Worm (Caenorhabditis elegans): Measurements from ENCODE around the gene srv-8.
A peak's percentile ranks its signal among the peaks of the same experiment; 100 is the strongest.

The srv-8 gene

DNA sequence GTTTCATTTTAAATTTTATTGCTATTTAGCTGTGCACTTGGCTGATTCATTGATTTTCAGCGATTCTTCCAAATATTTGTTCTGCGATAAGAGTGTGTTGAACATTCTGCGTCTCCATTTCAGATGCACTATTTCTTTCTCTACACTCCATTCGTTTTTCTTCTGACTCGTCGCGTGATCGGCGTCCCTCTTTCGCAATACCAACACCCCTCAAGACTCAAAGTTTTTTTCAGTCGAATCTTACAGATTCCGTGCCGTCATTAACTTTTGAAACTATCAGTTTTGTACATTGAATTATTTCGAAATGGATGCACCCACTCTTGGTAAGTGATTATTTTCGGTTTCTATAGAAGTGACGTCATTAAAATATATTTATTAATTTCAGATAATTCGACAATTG is 42.4 kb upstream of the srv-8 start, which contains the start of gene frm-10 (continued):
- TF ChIP-seq K11D2.4 (GFP tag; IDR thresholded peaks at IDR 0.05) (peak; percentile 34; the same call in 1 of the 2 replicates), nhr-120 (GFP tag; IDR thresholded peaks at IDR 0.05) (no peak), xnd-1 (tag; optimal IDR thresholded peaks at IDR 0.05) (no peak), sptf-2 (GFP tag; optimal IDR thresholded peaks at IDR 0.05) (no peak), rpc-1 (optimal IDR thresholded peaks at IDR 0.05) (no peak), rpc-1 (tag; optimal IDR thresholded peaks at IDR 0.05) (no peak), hmg-1.2 (GFP tag; IDR thresholded peaks at IDR 0.05) (peak; percentile 93), atf-7 (tag; optimal IDR thresholded peaks at IDR 0.05) (peak; percentile 84), madf-10 (tag; optimal IDR thresholded peaks at IDR 0.05) (peak; percentile 74), ztf-18 (tag; optimal IDR thresholded peaks at IDR 0.05) (peak; percentile 39), ccch-3 (GFP tag; optimal IDR thresholded peaks at IDR 0.05) (no peak), snpc-4 (GFP tag; optimal IDR thresholded peaks at IDR 0.05) (no peak), snpc-4 (tag; optimal IDR thresholded peaks at IDR 0.05) (peak in 2 of 4 experiments; percentile 45 to 59), lin-54 (GFP tag; optimal IDR thresholded peaks at IDR 0.05) (no peak), nhr-80 (tag; optimal IDR thresholded peaks at IDR 0.05) (peak; percentile 94), F10E7.11 (tag; optimal IDR thresholded peaks at IDR 0.05) (no peak), hmg-20 (GFP tag; IDR thresholded peaks at IDR 0.05) (no peak), lir-1 (GFP tag; conservative IDR thresholded peaks at IDR 0.05) (no peak), dox-1 (GFP tag; IDR thresholded peaks at IDR 0.05) (peak; percentile 84; the same call in 1 of the 2 replicates), zim-3 (tag; optimal IDR thresholded peaks at IDR 0.05) (no peak), sdz-38 (tag; optimal IDR thresholded peaks at IDR 0.05) (no peak)

DNA sequence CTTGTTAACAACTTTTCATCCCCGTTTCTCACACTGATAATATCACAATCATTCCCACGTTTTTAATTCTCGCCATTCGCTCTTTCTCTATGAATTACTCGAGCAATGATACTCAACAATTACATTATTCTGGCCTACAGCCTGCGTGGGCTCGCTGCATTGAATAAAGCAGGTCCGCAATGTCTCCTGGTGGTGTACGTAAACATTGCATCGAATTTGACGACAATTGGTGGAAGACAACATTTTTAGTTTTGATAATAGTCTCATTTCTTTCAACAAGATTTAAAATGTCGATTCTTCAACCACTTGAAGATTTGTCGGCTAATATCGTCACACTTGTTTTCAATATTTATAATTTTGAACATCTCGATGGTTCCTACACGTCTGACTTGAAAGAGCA is 38.8 kb upstream of the srv-8 start, which contains the start of gene bath-39:
TSS of gene bath-39 (plus strand) at position 137 of the 400 bp plus-strand sequence.
- TF ChIP-seq ama-1 (optimal IDR thresholded peaks at IDR 0.05): no peak
- no peak for TF ChIP-seq ama-1 (GFP tag; optimal IDR thresholded peaks at IDR 0.05)
- TF ChIP-seq nfya-1 (tag; optimal IDR thresholded peaks at IDR 0.05; ENCODE audit: borderline replicate concordance, insufficient read depth): no peak
- no peak for TF ChIP-seq zim-3 (tag; optimal IDR thresholded peaks at IDR 0.05)
- no peak for TF ChIP-seq cebp-2 (GFP tag; IDR thresholded peaks at IDR 0.05)
- TF ChIP-seq pbrm-1 (GFP tag; IDR thresholded peaks at IDR 0.05): no peak
- no peak for TF ChIP-seq hlh-12 (tag; optimal IDR thresholded peaks at IDR 0.05)
- no peak for TF ChIP-seq tlf-1 (GFP tag; optimal IDR thresholded peaks at IDR 0.05)
- no peak for TF ChIP-seq tbx-9 (tag; optimal IDR thresholded peaks at IDR 0.05; ENCODE audit: borderline replicate concordance)
- TF ChIP-seq ets-4 (GFP tag; optimal IDR thresholded peaks at IDR 0.05): no peak
- no peak for TF ChIP-seq B0261.1 (tag; optimal IDR thresholded peaks at IDR 0.05)
- no peak for TF ChIP-seq madf-8 (GFP tag; conservative IDR thresholded peaks at IDR 0.05)
- no peak for TF ChIP-seq gei-17 (GFP tag; optimal IDR thresholded peaks at IDR 0.05)
- no peak for TF ChIP-seq bed-1 (GFP tag; IDR thresholded peaks at IDR 0.05)
- TF ChIP-seq ztf-6 (GFP tag; IDR thresholded peaks at IDR 0.05): no peak
- no peak for TF ChIP-seq nhr-27 (tag; optimal IDR thresholded peaks at IDR 0.05)

DNA sequence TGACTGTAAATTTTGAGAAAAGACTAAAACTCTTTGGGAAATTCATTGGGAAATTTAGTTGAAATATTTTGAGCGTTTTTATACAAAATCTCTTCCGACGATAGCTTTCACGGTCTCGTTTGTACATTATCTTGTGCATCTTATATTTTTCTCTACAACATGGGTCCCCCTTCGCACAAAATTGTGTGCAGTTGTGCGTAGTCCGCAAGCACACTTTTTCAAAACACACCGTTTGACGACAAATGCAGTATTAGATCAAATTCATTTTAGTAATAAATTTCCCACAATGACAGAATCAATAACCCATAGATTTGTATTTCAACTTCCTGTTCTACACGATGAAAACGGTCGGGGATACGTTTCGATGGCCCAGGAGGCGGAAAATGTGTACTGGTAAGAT is 37.3 kb upstream of the srv-8 start, which contains the start of gene F25H9.2:
TSS of gene F25H9.2 (plus strand) at position 226 of the 400 bp plus-strand sequence.
- TF ChIP-seq ceh-79 (tag; optimal IDR thresholded peaks at IDR 0.05) (no peak), F23B12.7 (tag; optimal IDR thresholded peaks at IDR 0.05; ENCODE audit: insufficient read depth) (no peak), lsl-1 (GFP tag; optimal IDR thresholded peaks at IDR 0.05) (no peak), F57A8.1 (GFP tag; optimal IDR thresholded peaks at IDR 0.05) (no peak), die-1 (tag; optimal IDR thresholded peaks at IDR 0.05) (no peak), lsy-27 (tag; optimal IDR thresholded peaks at IDR 0.05; ENCODE audit: borderline replicate concordance, insufficient read depth) (no peak), F37B4.10 (GFP tag; IDR thresholded peaks at IDR 0.05) (no peak), zfh-2 (GFP tag; conservative IDR thresholded peaks at IDR 0.05) (no peak), ztf-3 (GFP tag; optimal IDR thresholded peaks at IDR 0.05) (no peak), ccch-3 (GFP tag; optimal IDR thresholded peaks at IDR 0.05) (no peak), F10E7.11 (tag; optimal IDR thresholded peaks at IDR 0.05) (no peak), nhr-90 (tag; optimal IDR thresholded peaks at IDR 0.05) (no peak), Y53G8AR.9 (GFP tag; conservative IDR thresholded peaks at IDR 0.05) (no peak), madf-8 (GFP tag; conservative IDR thresholded peaks at IDR 0.05) (no peak), zim-3 (tag; optimal IDR thresholded peaks at IDR 0.05) (no peak), hlh-26 (GFP tag; conservative IDR thresholded peaks at IDR 0.05) (no peak), Y95B8A.8 (GFP tag; IDR thresholded peaks at IDR 0.05) (no peak)
